Worm (Caenorhabditis elegans) whole organism, late embryonic: ENCODE data around the gene cup-14.

Experiments
- C38D4.7 ChIP-seq: fragments of 200-800 bp; sonication (Bioruptor generic); optimal IDR thresholded peaks from 2 replicates; lab custom pipeline; 2018; ENCODE audit warnings: mild to moderate bottlenecking, missing genetic modification characterization, moderate library complexity, missing compliant biosample characterization
- F13H6.1 ChIP-seq: sonication (generic microtip); optimal IDR thresholded peaks from 2 replicates; lab custom pipeline; 2016; ENCODE audit warnings: missing genetic modification characterization, missing compliant biosample characterization
- K02D7.2 ChIP-seq: sonication (generic microtip); optimal IDR thresholded peaks from 2 replicates; lab custom pipeline; 2017; ENCODE audit warnings: mild to moderate bottlenecking, missing genetic modification characterization, missing compliant biosample characterization
- T23F11.4 ChIP-seq: fragments of 200-800 bp; sonication (Bioruptor generic); optimal IDR thresholded peaks from 2 replicates; lab custom pipeline; 2018; ENCODE audit warnings: mild to moderate bottlenecking, missing genetic modification characterization, missing compliant biosample characterization
- Y22D7AL.16 ChIP-seq: sonication (generic microtip); optimal IDR thresholded peaks from 2 replicates; lab custom pipeline; 2016; ENCODE audit warnings: missing genetic modification characterization, missing compliant biosample characterization
- ama-1 ChIP-seq: fragments of 150-350 bp; optimal IDR thresholded peaks from 2 replicates; lab custom pipeline; 2014
- ceh-14 ChIP-seq: sonication (generic microtip); optimal IDR thresholded peaks from 2 replicates; lab custom pipeline; 2016; ENCODE audit warnings: missing genotype, missing genetic modification characterization, missing compliant biosample characterization
- ceh-18 ChIP-seq: sonication (generic microtip); optimal IDR thresholded peaks from 2 replicates; lab custom pipeline; 2016; ENCODE audit warnings: missing genetic modification characterization, missing compliant biosample characterization
- ceh-22 ChIP-seq: sonication (generic microtip); optimal IDR thresholded peaks from 2 replicates; lab custom pipeline; 2017; ENCODE audit warnings: missing biosample characterization, missing genetic modification characterization
- ceh-24 ChIP-seq: sonication (generic microtip); optimal IDR thresholded peaks from 2 replicates; lab custom pipeline; 2016; ENCODE audit warnings: mild to moderate bottlenecking, missing genetic modification characterization, missing compliant biosample characterization
- ceh-31 ChIP-seq: sonication (generic microtip); optimal IDR thresholded peaks from 2 replicates; lab custom pipeline; 2016; ENCODE audit warnings: missing genetic modification characterization, missing compliant biosample characterization
- ceh-45 ChIP-seq: fragments of 200-800 bp; sonication (Bioruptor generic); IDR thresholded peaks from 2 replicates; pipeline ENCODE4 v1.3.6; 2022; ENCODE audit warnings: missing genetic modification reagents, missing genetic modification characterization, missing compliant biosample characterization
- ceh-9 ChIP-seq: sonication (generic microtip); optimal IDR thresholded peaks from 2 replicates; lab custom pipeline; 2016; ENCODE audit warnings: mild to moderate bottlenecking, missing genetic modification characterization, inconsistent platforms, missing compliant biosample characterization
- che-1 ChIP-seq: sonication (generic microtip); optimal IDR thresholded peaks from 2 replicates; lab custom pipeline; 2016; ENCODE audit warnings: mild to moderate bottlenecking, missing genetic modification characterization, missing compliant biosample characterization
- dve-1 ChIP-seq: sonication (generic microtip); optimal IDR thresholded peaks from 2 replicates; lab custom pipeline; 2017; ENCODE audit warnings: antibody characterized with exemption, mild to moderate bottlenecking, missing genetic modification characterization, missing compliant biosample characterization
- elt-2 ChIP-seq: sonication (generic microtip); optimal IDR thresholded peaks from 2 replicates; lab custom pipeline; 2016; ENCODE audit warnings: missing genetic modification reagents, missing genetic modification characterization, missing compliant biosample characterization
- ets-4 ChIP-seq: sonication (generic microtip); optimal IDR thresholded peaks from 2 replicates; lab custom pipeline; 2016; ENCODE audit warnings: missing genetic modification characterization, missing compliant biosample characterization
- fax-1 ChIP-seq: sonication (generic microtip); optimal IDR thresholded peaks from 2 replicates; lab custom pipeline; 2016; ENCODE audit warnings: missing genotype, missing genetic modification characterization, missing compliant biosample characterization
- fkh-10 ChIP-seq: fragments of 150-350 bp; optimal IDR thresholded peaks from 2 replicates; lab custom pipeline; 2014; ENCODE audit warnings: missing biosample characterization, missing genetic modification reagents, missing genetic modification characterization
- hlh-13 ChIP-seq: fragments of 200-800 bp; sonication (Bioruptor generic); optimal IDR thresholded peaks from 2 replicates; lab custom pipeline; 2018; ENCODE audit warnings: mild to moderate bottlenecking, missing genetic modification characterization, missing compliant biosample characterization
- hlh-30 ChIP-seq: sonication (generic microtip); optimal IDR thresholded peaks from 2 replicates; lab custom pipeline; 2017; ENCODE audit warnings: antibody characterized with exemption, missing genetic modification characterization, missing compliant biosample characterization; ENCODE audit not compliant: insufficient read depth
- lin-11 ChIP-seq: fragments of 200-800 bp; sonication (Bioruptor generic); optimal IDR thresholded peaks from 2 replicates; lab custom pipeline; 2018; ENCODE audit warnings: mild to moderate bottlenecking, missing genetic modification characterization, missing compliant biosample characterization
- mec-3 ChIP-seq: sonication (generic microtip); optimal IDR thresholded peaks from 2 replicates; lab custom pipeline; 2016; ENCODE audit warnings: borderline replicate concordance, missing genetic modification characterization, missing compliant biosample characterization
- npax-4 ChIP-seq: sonication (generic microtip); optimal IDR thresholded peaks from 2 replicates; lab custom pipeline; 2016; ENCODE audit warnings: missing genetic modification characterization, missing compliant biosample characterization
- odd-2 ChIP-seq: sonication (generic microtip); optimal IDR thresholded peaks from 2 replicates; lab custom pipeline; 2017; ENCODE audit warnings: antibody characterized with exemption, mild to moderate bottlenecking, missing genetic modification characterization, missing compliant biosample characterization
- pag-3 ChIP-seq: sonication (generic microtip); optimal IDR thresholded peaks from 2 replicates; lab custom pipeline; 2016; ENCODE audit warnings: missing compliant biosample characterization, missing genetic modification characterization, borderline replicate concordance
- pat-9 ChIP-seq: fragments of 200-800 bp; sonication (Bioruptor generic); optimal IDR thresholded peaks from 2 replicates; lab custom pipeline; 2018; ENCODE audit warnings: mild to moderate bottlenecking, missing genetic modification characterization, moderate library complexity, missing compliant biosample characterization
- pax-1 ChIP-seq: fragments of 150-350 bp; optimal IDR thresholded peaks from 2 replicates; lab custom pipeline; 2014; ENCODE audit warnings: missing biosample characterization, missing genetic modification characterization
- pqm-1 ChIP-seq: sonication (generic microtip); optimal IDR thresholded peaks from 2 replicates; lab custom pipeline; 2016; ENCODE audit warnings: missing genetic modification characterization, missing compliant biosample characterization
- rnt-1 ChIP-seq: sonication (generic microtip); optimal IDR thresholded peaks from 2 replicates; lab custom pipeline; 2016; ENCODE audit warnings: missing genetic modification characterization, missing compliant biosample characterization
- sdc-2 ChIP-seq: sonication (generic microtip); optimal IDR thresholded peaks from 2 replicates; lab custom pipeline; 2016; ENCODE audit warnings: missing genotype, missing genetic modification characterization, missing compliant biosample characterization
- sox-4 ChIP-seq: sonication (generic microtip); optimal IDR thresholded peaks from 2 replicates; lab custom pipeline; 2017; ENCODE audit warnings: mild to moderate bottlenecking, missing genetic modification characterization, inconsistent platforms, missing compliant biosample characterization
- syd-9 ChIP-seq: sonication (generic microtip); optimal IDR thresholded peaks from 2 replicates; lab custom pipeline; 2016; ENCODE audit warnings: mild to moderate bottlenecking, missing genetic modification characterization, moderate library complexity, missing compliant biosample characterization
- tbx-2 ChIP-seq: sonication (generic microtip); optimal IDR thresholded peaks from 2 replicates; lab custom pipeline; 2016; ENCODE audit warnings: missing genetic modification characterization, missing compliant biosample characterization
- tbx-7 ChIP-seq: sonication (generic microtip); optimal IDR thresholded peaks from 2 replicates; lab custom pipeline; 2016; ENCODE audit warnings: missing genotype, missing genetic modification characterization, missing compliant biosample characterization
- ttx-3 ChIP-seq: sonication (generic microtip); optimal IDR thresholded peaks from 2 replicates; lab custom pipeline; 2016; ENCODE audit warnings: missing genetic modification reagents, missing genetic modification characterization, missing compliant biosample characterization
- unc-3 ChIP-seq, 2 experiments: fragments of 200-800 bp in 1 of 2; sonication (Bioruptor generic) in 1 of 2; sonication (generic microtip) in 1 of 2; conservative IDR thresholded peaks in 1 of 2; optimal IDR thresholded peaks in 1 of 2; 2 replicates each; pipeline versions ENCODE4 v1.3.6 to Lab custom; 2016 to 2022; ENCODE audit warnings: missing compliant biosample characterization in 2 of 2, missing genetic modification characterization in 2 of 2, missing genetic modification reagents in 1 of 2
- unc-86 ChIP-seq: sonication (generic microtip); optimal IDR thresholded peaks from 2 replicates; lab custom pipeline; 2016; ENCODE audit warnings: missing genetic modification characterization, missing compliant biosample characterization
- ztf-16 ChIP-seq: sonication (generic microtip); optimal IDR thresholded peaks from 2 replicates; lab custom pipeline; 2017; ENCODE audit warnings: missing genetic modification characterization, missing compliant biosample characterization

cup-14 gene

DNA sequence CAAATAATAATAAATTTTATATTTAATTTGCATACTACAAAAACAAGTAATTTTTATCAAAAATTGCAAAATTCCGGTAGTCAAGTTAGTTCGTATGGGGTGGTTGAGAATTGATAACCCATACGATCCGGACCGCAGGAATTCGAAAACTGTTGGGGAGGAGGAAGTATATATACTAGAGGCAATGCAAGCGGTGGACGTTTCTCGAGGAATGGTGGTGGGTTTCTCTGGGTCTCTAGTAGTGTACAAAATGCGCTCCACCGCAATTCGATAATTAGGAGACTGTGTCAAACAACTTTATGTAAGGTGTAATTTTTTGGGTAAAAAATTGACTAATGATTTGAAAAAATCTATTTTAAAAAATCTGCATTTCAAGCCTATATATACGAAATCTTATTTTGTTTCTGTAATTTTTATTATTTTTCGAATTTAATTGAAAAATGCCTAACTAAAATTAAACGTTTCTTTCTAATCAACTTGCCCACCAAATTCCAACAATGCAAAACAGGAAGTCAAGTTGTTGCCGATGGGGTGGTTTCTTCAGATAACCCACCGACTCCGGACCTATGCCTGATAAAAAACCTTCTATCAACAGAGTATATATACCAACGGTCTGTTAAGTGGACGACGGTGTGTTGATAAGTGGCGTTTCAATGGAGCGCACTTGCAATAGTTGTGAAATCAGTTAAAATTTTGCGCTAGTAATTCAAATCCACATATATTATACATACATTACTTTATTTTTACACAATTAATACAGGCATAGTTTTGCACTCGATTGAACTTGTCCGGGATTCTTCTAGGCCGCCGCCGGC, 37.5 kb downstream of the cup-14 start (continued):
- peak; percentile 32 for TF ChIP-seq sdc-2 (tag; lab: Kevin White, UChicago)
- peak; percentile 77 for TF ChIP-seq ceh-31
- peak; percentile 29 for TF ChIP-seq pqm-1 (tag; lab: Kevin White, UChicago)
- no peak for TF ChIP-seq fkh-10 (GFP tag; lab: Kevin White, UChicago)
- TF ChIP-seq hlh-30 (tag; lab: Kevin White, UChicago), result peak; percentile 15
- TF ChIP-seq F13H6.1 (tag; lab: Kevin White, UChicago), result peak; percentile 67
- TF ChIP-seq ztf-16 (tag; lab: Kevin White, UChicago), result peak; percentile 65
- TF ChIP-seq fax-1 (tag; lab: Kevin White, UChicago), result peak; percentile 71
- peak; percentile 72 for TF ChIP-seq unc-86 (tag; lab: Kevin White, UChicago)
- peak; percentile 31 for TF ChIP-seq ceh-24 (tag; lab: Kevin White, UChicago)
- TF ChIP-seq pax-1 (tag; lab: Kevin White, UChicago), result peak; percentile 60
- TF ChIP-seq K02D7.2, result peak; percentile 54
- TF ChIP-seq C38D4.7 (GFP tag; lab: Kevin White, UChicago), result peak; percentile 75
- TF ChIP-seq ceh-22 (tag; lab: Kevin White, UChicago), result no peak
- no peak for TF ChIP-seq pag-3
- peak; percentile 72 for TF ChIP-seq Y22D7AL.16
- TF ChIP-seq ceh-18 (tag; lab: Kevin White, UChicago), result peak; percentile 64
- TF ChIP-seq ets-4 (tag; lab: Kevin White, UChicago), result peak; percentile 52
- peak; percentile 73 for TF ChIP-seq ttx-3 (tag; lab: Kevin White, UChicago)
- TF ChIP-seq syd-9 (tag; lab: Kevin White, UChicago), result peak; percentile 56
- peak; percentile 65 for TF ChIP-seq npax-4 (tag; lab: Kevin White, UChicago)
- peak; percentile 82 for TF ChIP-seq sox-4 (tag; lab: Kevin White, UChicago)
- TF ChIP-seq lin-11 (tag; lab: Kevin White, UChicago), result peak; percentile 68
- TF ChIP-seq mec-3 (tag; lab: Kevin White, UChicago), result no peak
- TF ChIP-seq, all 69 proteins: peak for 59

DNA sequence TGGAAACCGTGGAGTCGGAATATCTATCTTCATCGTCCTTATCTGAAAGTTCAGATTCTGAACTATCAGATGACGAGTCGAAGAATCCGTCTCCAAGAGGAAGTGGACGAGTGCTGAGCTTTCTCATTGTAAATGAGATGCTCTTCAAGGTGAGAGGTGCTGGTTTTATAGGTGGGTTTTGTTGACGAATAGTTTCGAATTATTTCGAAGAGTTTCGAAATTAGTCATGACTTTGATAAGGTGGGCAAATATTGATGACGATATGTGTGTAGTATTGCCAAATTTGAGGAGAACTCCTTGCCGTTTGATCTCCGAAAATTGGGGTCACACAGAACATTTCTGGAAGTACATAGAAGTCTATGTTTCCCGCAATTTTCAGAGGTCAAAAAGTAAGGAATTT, 38.5 kb downstream of the cup-14 start, which contains the start of gene F08G2.5:
Gene F08G2.5 (minus strand): TSS at position 127 of the 400 bp plus-strand sequence.
- TF ChIP-seq ceh-9 (tag; lab: Kevin White, UChicago) (no peak), ets-4 (tag; lab: Kevin White, UChicago) (no peak), ceh-31 (no peak), rnt-1 (tag; lab: Kevin White, UChicago) (no peak), tbx-7 (tag; lab: Kevin White, UChicago) (no peak), pat-9 (tag; lab: Kevin White, UChicago) (no peak), lin-11 (tag; lab: Kevin White, UChicago) (no peak), ceh-22 (tag; lab: Kevin White, UChicago) (no peak), ceh-45 (GFP tag; lab: Robert Waterston, UW) (no peak), fax-1 (tag; lab: Kevin White, UChicago) (no peak), ama-1 (lab: Kevin White, UChicago) (no peak), dve-1 (tag; lab: Kevin White, UChicago) (no peak), mec-3 (tag; lab: Kevin White, UChicago) (no peak), odd-2 (tag; lab: Kevin White, UChicago) (no peak)

DNA sequence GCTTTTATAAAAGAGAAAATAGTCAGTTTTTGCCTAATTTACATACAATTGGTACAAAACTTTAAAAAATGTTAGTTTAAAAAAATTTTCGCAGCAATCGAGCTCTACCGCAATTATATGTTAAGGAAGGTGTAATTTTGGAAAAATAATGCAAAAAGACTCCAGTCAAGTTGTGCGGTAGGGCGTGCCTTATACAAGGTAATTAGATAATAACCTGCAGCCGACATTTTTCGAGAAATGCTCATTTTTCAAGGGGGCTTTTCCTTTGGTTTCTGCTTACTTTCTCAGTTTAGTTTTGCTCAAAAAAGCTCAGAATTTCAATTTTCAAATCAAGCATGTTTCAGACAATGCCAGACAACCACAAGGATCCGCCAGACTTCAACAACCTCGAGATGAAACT, 41.8 kb downstream of the cup-14 start, which contains the start of gene F08G2.4:
Gene F08G2.4 (plus strand): TSS at position 348 of the 400 bp plus-strand sequence.
- TF ChIP-seq F13H6.1 (tag; lab: Kevin White, UChicago) (no peak), npax-4 (tag; lab: Kevin White, UChicago) (no peak), ceh-14 (tag; lab: Kevin White, UChicago) (no peak), tbx-2 (no peak), che-1 (tag; lab: Kevin White, UChicago) (no peak), K02D7.2 (no peak), odd-2 (tag; lab: Kevin White, UChicago) (no peak), ceh-22 (tag; lab: Kevin White, UChicago) (no peak), elt-2 (tag; lab: Kevin White, UChicago) (no peak), lin-11 (tag; lab: Kevin White, UChicago) (no peak), T23F11.4 (GFP tag; lab: Kevin White, UChicago) (no peak), dve-1 (tag; lab: Kevin White, UChicago) (no peak), ceh-9 (tag; lab: Kevin White, UChicago) (no peak), unc-3 (GFP tag; conservative IDR thresholded peaks at IDR 0.05; lab: Robert Waterston, UW) (no peak), unc-3 (tag; optimal IDR thresholded peaks at IDR 0.05; lab: Kevin White, UChicago) (no peak), fkh-10 (GFP tag; lab: Kevin White, UChicago) (no peak), rnt-1 (tag; lab: Kevin White, UChicago) (no peak), mec-3 (tag; lab: Kevin White, UChicago) (no peak), hlh-13 (GFP tag; lab: Kevin White, UChicago) (no peak), pat-9 (tag; lab: Kevin White, UChicago) (no peak)
